Worm (Caenorhabditis elegans) whole organism, L4/young adult: ENCODE data around the gene Y53F4B.1.

Experiments
- dao-5 ChIP-seq: sonication (generic microtip); optimal IDR thresholded peaks from 2 replicates; lab custom pipeline; 2016; ENCODE audit warnings: missing genotype, missing genetic modification characterization, moderate library complexity, missing compliant biosample characterization
- him-1 ChIP-seq: sonication (generic microtip); optimal IDR thresholded peaks from 2 replicates; lab custom pipeline; 2016; ENCODE audit warnings: missing genotype, missing genetic modification reagents, missing genetic modification characterization, missing compliant biosample characterization

ce11 chrII:14910307-14910706, 47.7 kb downstream of the Y53F4B.1 start, which contains the start of gene R03C1.1:
- TF ChIP-seq him-1 (tag; lab: Kevin White, UChicago) (no peak), dao-5 (tag; lab: Kevin White, UChicago) (no peak)
